Fruit fly (Drosophila melanogaster): ENCODE data around the gene CG5969.

- TF ChIP-seq Myc (optimal IDR thresholded peaks at IDR 0.05) (no peak), psq (optimal IDR thresholded peaks at IDR 0.05) (no peak), insv (optimal IDR thresholded peaks at IDR 0.05) (no peak), h (optimal IDR thresholded peaks at IDR 0.05) (no peak)
Observed at dm6 chr3L:20447957-20448356, 25.6 kb upstream of the CG5969 start.

All from Kc167 (cell line).